Worm (Caenorhabditis elegans): ENCODE data around the gene B0507.6.

Gene B0507.6

ce11 chrV:8785526-8785925, 39.6 kb downstream of the B0507.6 start:
- TF ChIP-seq F49E8.2 (tag; optimal IDR thresholded peaks at IDR 0.05; ENCODE audit: borderline replicate concordance) (no peak), gei-8 (GFP tag; optimal IDR thresholded peaks at IDR 0.05) (peak; percentile 22), sdz-12 (GFP tag; optimal IDR thresholded peaks at IDR 0.05) (no peak), hlh-11 (tag; optimal IDR thresholded peaks at IDR 0.05) (peak; percentile 84), fkh-10 (GFP tag; optimal IDR thresholded peaks at IDR 0.05) (no peak), saeg-2 (GFP tag; IDR thresholded peaks at IDR 0.05) (no peak), lin-29 (GFP tag; IDR thresholded peaks at IDR 0.05) (no peak), mxl-2 (GFP tag; conservative IDR thresholded peaks at IDR 0.05) (no peak), snpc-1.2 (GFP tag; IDR thresholded peaks at IDR 0.05) (no peak), lim-7 (GFP tag; IDR thresholded peaks at IDR 0.05) (0 out of 2 replicates have a peak, but pooled peaks have one; percentile 28), unc-62 (GFP tag; optimal IDR thresholded peaks at IDR 0.05 in 1 of 2) (peak in 1 of 2 experiments; percentile 25), unc-62 (tag; optimal IDR thresholded peaks at IDR 0.05) (no peak), madf-5 (GFP tag; IDR thresholded peaks at IDR 0.05) (no peak), ceh-20 (GFP tag; IDR thresholded peaks at IDR 0.05) (no peak), lir-3 (tag; optimal IDR thresholded peaks at IDR 0.05) (no peak), arid-1 (GFP tag; conservative IDR thresholded peaks at IDR 0.05) (no peak), vab-7 (GFP tag; IDR thresholded peaks at IDR 0.05) (no peak), unc-130 (GFP tag; optimal IDR thresholded peaks at IDR 0.05) (no peak), daf-12 (tag; optimal IDR thresholded peaks at IDR 0.05) (no peak), ces-1 (GFP tag; optimal IDR thresholded peaks at IDR 0.05) (no peak), zip-2 (tag; optimal IDR thresholded peaks at IDR 0.05) (no peak), cey-2 (tag; optimal IDR thresholded peaks at IDR 0.05; ENCODE audit: borderline replicate concordance, insufficient read depth) (no peak), F44E2.7 (GFP tag; IDR thresholded peaks at IDR 0.05) (0 out of 2 replicates have a peak, but pooled peaks have one; percentile 42), duxl-1 (tag; optimal IDR thresholded peaks at IDR 0.05; ENCODE audit: poor library complexity) (no peak), hlh-30 (tag; optimal IDR thresholded peaks at IDR 0.05; ENCODE audit: insufficient read depth) (peak; percentile 56), spr-1 (tag; optimal IDR thresholded peaks at IDR 0.05) (no peak), egl-27 (tag; optimal IDR thresholded peaks at IDR 0.05) (no peak), dve-1 (tag; optimal IDR thresholded peaks at IDR 0.05; ENCODE audit: insufficient read depth) (peak; percentile 70), nhr-237 (tag; optimal IDR thresholded peaks at IDR 0.05) (no peak), F10B5.3 (tag; optimal IDR thresholded peaks at IDR 0.05) (no peak), nhr-42 (GFP tag; IDR thresholded peaks at IDR 0.05) (no peak), dmd-8 (GFP tag; IDR thresholded peaks at IDR 0.05) (no peak), ama-1 (optimal IDR thresholded peaks at IDR 0.05) (no peak), F26F4.8 (GFP tag; conservative IDR thresholded peaks at IDR 0.05) (no peak), lsy-2 (tag; optimal IDR thresholded peaks at IDR 0.05) (no peak), T20F7.1 (GFP tag; optimal IDR thresholded peaks at IDR 0.05) (no peak), egl-43 (GFP tag; IDR thresholded peaks at IDR 0.05) (peak; percentile 48; the same call in 1 of the 2 replicates), aha-1 (tag) (no peak), ceh-82 (tag; optimal IDR thresholded peaks at IDR 0.05) (no peak), pha-4 (GFP tag; IDR thresholded peaks at IDR 0.05) (no peak), pha-4 (tag; optimal IDR thresholded peaks at IDR 0.05) (no peak), madf-9 (GFP tag; conservative IDR thresholded peaks at IDR 0.05) (0 out of 2 replicates have a peak, but pooled peaks have one; percentile 29), ztf-11 (tag; optimal IDR thresholded peaks at IDR 0.05) (no peak), ZK546.5 (tag; optimal IDR thresholded peaks at IDR 0.05) (no peak), ceh-62 (tag; optimal IDR thresholded peaks at IDR 0.05) (no peak), skn-1 (tag; optimal IDR thresholded peaks at IDR 0.05) (no peak), mep-1 (tag; optimal IDR thresholded peaks at IDR 0.05) (peak; percentile 55), daf-8 (GFP tag; IDR thresholded peaks at IDR 0.05) (no peak), ZK337.2 (GFP tag; IDR thresholded peaks at IDR 0.05) (no peak), nhr-48 (tag; optimal IDR thresholded peaks at IDR 0.05) (no peak), unc-39 (tag; optimal IDR thresholded peaks at IDR 0.05) (no peak), nhr-41 (GFP tag; IDR thresholded peaks at IDR 0.05) (peak; percentile 65; the same call in 1 of the 2 replicates)

All from whole organism, L4 larva.